Worm (Caenorhabditis elegans): ENCODE results near the gene nhr-66.

DNA sequence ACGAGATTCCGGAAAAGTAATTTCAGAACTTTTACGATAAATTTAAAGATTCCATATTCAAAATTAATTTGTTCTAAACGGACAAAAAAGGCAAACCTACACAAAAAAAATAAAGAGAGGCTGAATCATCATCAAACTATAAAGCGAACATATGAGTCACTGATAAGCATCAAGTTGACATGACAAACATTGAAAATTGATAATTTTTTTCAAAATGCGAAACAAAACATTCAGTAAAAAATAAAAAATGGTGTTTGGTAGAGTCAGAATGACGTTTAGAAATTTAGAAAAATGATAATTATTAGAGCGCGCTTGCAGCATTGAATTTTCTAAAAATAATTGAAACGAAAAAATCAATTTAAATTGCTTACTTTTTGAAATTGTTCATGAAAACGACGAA lies 36.6 kb downstream of the nhr-66 start:
- no peak for TF ChIP-seq W03F9.2 (tag; optimal IDR thresholded peaks at IDR 0.05)
- TF ChIP-seq him-1 (tag; optimal IDR thresholded peaks at IDR 0.05): no peak
- TF ChIP-seq dao-5 (tag; optimal IDR thresholded peaks at IDR 0.05): no peak

Measured in whole organism, L4/young adult.